Worm (Caenorhabditis elegans): Measurements from ENCODE around the gene D2024.4.
A peak's percentile ranks its signal among the peaks of the same experiment; 100 is the strongest.

Gene D2024.4

DNA sequence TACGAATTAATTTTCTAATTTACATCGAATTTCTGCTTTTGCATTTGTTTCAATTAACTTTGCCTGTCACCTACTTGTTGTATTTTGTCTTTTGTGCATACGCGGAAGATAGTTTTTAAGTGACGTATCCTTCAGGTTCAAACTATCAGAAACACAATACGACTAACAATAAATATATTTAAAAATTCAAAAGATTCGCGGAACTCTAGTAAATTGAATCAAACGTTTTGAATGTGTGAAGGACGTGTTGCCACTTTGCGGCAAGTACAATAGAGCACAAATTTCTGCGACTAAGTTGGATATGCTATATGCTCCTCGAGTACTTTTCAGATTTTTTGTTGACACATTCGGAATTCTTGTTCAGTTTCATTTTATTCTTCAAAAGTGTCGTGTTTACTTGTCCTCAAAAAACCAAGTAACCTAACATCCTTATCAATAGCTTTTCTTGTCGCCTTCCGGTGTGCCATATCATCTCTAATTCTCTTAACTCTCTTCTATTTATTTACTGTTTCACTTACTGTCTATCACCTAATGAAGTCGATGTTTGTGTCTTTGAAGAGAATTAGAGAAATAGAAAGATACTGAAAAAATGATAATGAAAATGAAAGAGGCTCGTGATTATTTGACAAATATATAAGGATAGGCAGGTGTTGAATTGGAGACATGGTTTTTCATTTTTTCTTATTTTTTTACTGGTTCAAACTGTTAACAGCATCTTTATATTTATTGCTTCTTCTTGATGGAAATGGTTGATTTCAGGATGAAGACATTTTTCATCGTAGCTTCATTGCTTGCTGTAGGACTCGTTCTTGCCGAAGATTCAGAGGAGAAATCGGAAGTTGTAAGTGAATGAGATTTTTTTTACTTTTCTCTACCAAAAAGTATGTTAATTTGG is 42.3 kb upstream of the D2024.4 start, which contains the start of gene srlf-7:
Gene srlf-7 (plus strand): TSS at position 760 of the 895 bp plus-strand sequence.
- TF ChIP-seq nhr-90 (tag; optimal IDR thresholded peaks at IDR 0.05; ENCODE audit: poor library complexity), result peak; percentile 77
- TF ChIP-seq ceh-8 (GFP tag; optimal IDR thresholded peaks at IDR 0.05), result no peak
- peak; percentile 6 for TF ChIP-seq fos-1 (tag; optimal IDR thresholded peaks at IDR 0.05)
- TF ChIP-seq nhr-12 (tag; optimal IDR thresholded peaks at IDR 0.05), result no peak
- no peak for TF ChIP-seq fkh-8 (tag; optimal IDR thresholded peaks at IDR 0.05)
- peak; percentile 52 for TF ChIP-seq snu-23 (GFP tag; optimal IDR thresholded peaks at IDR 0.05)
- peak; percentile 78 for TF ChIP-seq nhr-71 (tag; optimal IDR thresholded peaks at IDR 0.05)
- peak; percentile 67 for TF ChIP-seq blmp-1 (tag; optimal IDR thresholded peaks at IDR 0.05)
- TF ChIP-seq nhr-20 (tag; optimal IDR thresholded peaks at IDR 0.05), result peak; percentile 84
- no peak for TF ChIP-seq nhr-84 (tag; optimal IDR thresholded peaks at IDR 0.05)
- TF ChIP-seq dsc-1 (tag; optimal IDR thresholded peaks at IDR 0.05), result no peak
- peak in 1 of 2 experiments; percentile 31 for TF ChIP-seq lsy-2 (tag; optimal IDR thresholded peaks at IDR 0.05)
- no peak for TF ChIP-seq pag-3 (tag; optimal IDR thresholded peaks at IDR 0.05; ENCODE audit: borderline replicate concordance, insufficient read depth)
- no peak for TF ChIP-seq nhr-47 (tag; optimal IDR thresholded peaks at IDR 0.05)
- TF ChIP-seq lir-3 (tag; optimal IDR thresholded peaks at IDR 0.05; ENCODE audit: poor library complexity), result no peak
- peak in 1 of 2 experiments; percentile 80 for TF ChIP-seq lin-35 (GFP tag; optimal IDR thresholded peaks at IDR 0.05)
- TF ChIP-seq lin-14 (GFP tag; optimal IDR thresholded peaks at IDR 0.05), result peak; percentile 81
- TF ChIP-seq unc-62 (GFP tag; optimal IDR thresholded peaks at IDR 0.05), result no peak
- TF ChIP-seq fkh-10 (GFP tag; optimal IDR thresholded peaks at IDR 0.05), result peak; percentile 54
- peak; percentile 58 for TF ChIP-seq nhr-77 (tag; optimal IDR thresholded peaks at IDR 0.05)
- TF ChIP-seq ets-5 (GFP tag; IDR thresholded peaks at IDR 0.05), result no peak
- peak; percentile 66 for TF ChIP-seq jun-1 (tag; optimal IDR thresholded peaks at IDR 0.05)
- TF ChIP-seq sox-4 (tag; optimal IDR thresholded peaks at IDR 0.05), result no peak
- peak; percentile 58 for TF ChIP-seq tbx-2 (tag; optimal IDR thresholded peaks at IDR 0.05)
- peak in 1 of 2 experiments; percentile 25 for TF ChIP-seq efl-1 (optimal IDR thresholded peaks at IDR 0.05)
- no peak for TF ChIP-seq efl-1 (GFP tag; optimal IDR thresholded peaks at IDR 0.05 in 1 of 2)
- TF ChIP-seq elt-3 (tag; optimal IDR thresholded peaks at IDR 0.05), result peak in 5 of 6 experiments; percentile 55 to 98 (median 90)
- TF ChIP-seq ces-1 (GFP tag; optimal IDR thresholded peaks at IDR 0.05), result no peak
- TF ChIP-seq fkh-4 (tag; optimal IDR thresholded peaks at IDR 0.05; ENCODE audit: borderline replicate concordance), result no peak
- peak; percentile 86 for TF ChIP-seq nhr-85 (tag)
- peak in 1 of 3 experiments; percentile 36 for TF ChIP-seq dpl-1 (GFP tag; optimal IDR thresholded peaks at IDR 0.05)
- no peak for TF ChIP-seq C04F5.9 (tag; optimal IDR thresholded peaks at IDR 0.05)
- no peak for TF ChIP-seq mab-9 (GFP tag; IDR thresholded peaks at IDR 0.05)
- TF ChIP-seq efl-3 (GFP tag; optimal IDR thresholded peaks at IDR 0.05), result no peak
- no peak for TF ChIP-seq alr-1 (tag; optimal IDR thresholded peaks at IDR 0.05; ENCODE audit: borderline replicate concordance)
- peak; percentile 9 for TF ChIP-seq lin-13 (GFP tag; optimal IDR thresholded peaks at IDR 0.05)
- peak; percentile 2 for TF ChIP-seq swsn-7 (tag; optimal IDR thresholded peaks at IDR 0.05)
- peak; percentile 37 for TF ChIP-seq C16A3.4 (tag; optimal IDR thresholded peaks at IDR 0.05)
- TF ChIP-seq nhr-19 (GFP tag; conservative IDR thresholded peaks at IDR 0.05), result peak; percentile 40
- no peak for TF ChIP-seq skn-1 (tag; optimal IDR thresholded peaks at IDR 0.05)
- peak; percentile 99 for TF ChIP-seq elt-2 (tag; optimal IDR thresholded peaks at IDR 0.05)
- no peak for TF ChIP-seq mdl-1 (tag; optimal IDR thresholded peaks at IDR 0.05)
- no peak for TF ChIP-seq hlh-17 (GFP tag; optimal IDR thresholded peaks at IDR 0.05; ENCODE audit: borderline replicate concordance)

All from whole organism, L1 larva.